Fruit fly (Drosophila melanogaster) whole organism, wandering third instar larva: ENCODE results near the gene Samuel.

Experiments
- Abd-B ChIP-seq: fragments of >200 bp; optimal IDR thresholded peaks from 2 replicates; lab custom pipeline; 2017; ENCODE audit warnings: missing biosample characterization, missing genetic modification characterization
- CG32264 ChIP-seq: fragments of 200-800 bp; sonication (Bioruptor generic); optimal IDR thresholded peaks from 2 replicates; lab custom pipeline; 2016; ENCODE audit warnings: missing biosample characterization, missing genetic modification characterization
- CG9705 ChIP-seq: fragments of 200-800 bp; sonication (Bioruptor generic); optimal IDR thresholded peaks from 2 replicates; lab custom pipeline; 2018; ENCODE audit warnings: missing biosample characterization, mild to moderate bottlenecking, missing genetic modification characterization
- CrebA ChIP-seq: fragments of 200-800 bp; sonication (Bioruptor generic); optimal IDR thresholded peaks from 2 replicates; lab custom pipeline; 2016; ENCODE audit warnings: missing biosample characterization, mild to moderate bottlenecking, missing genetic modification characterization, borderline replicate concordance
- Dfd ChIP-seq: fragments of >200 bp; optimal IDR thresholded peaks from 2 replicates; lab custom pipeline; 2017; ENCODE audit warnings: missing biosample characterization, missing genetic modification characterization
- Dif ChIP-seq: fragments of 200-275, 200-300 bp; sonication (Bioruptor generic); optimal IDR thresholded peaks from 2 replicates; lab custom pipeline; 2018; ENCODE audit warnings: missing biosample characterization, missing genetic modification characterization; ENCODE audit not compliant: partially characterized antibody
- GATAd ChIP-seq: sonication (Bioruptor generic); optimal IDR thresholded peaks from 2 replicates; lab custom pipeline; 2016; ENCODE audit warnings: missing biosample characterization, missing genetic modification characterization
- HLH106 ChIP-seq: fragments of 200-800 bp; optimal IDR thresholded peaks from 3 replicates; lab custom pipeline; 2019; ENCODE audit warnings: missing biosample characterization, mild to moderate bottlenecking, missing genetic modification characterization, moderate library complexity
- Hnf4 ChIP-seq: fragments of 200-800 bp; sonication (Bioruptor generic); optimal IDR thresholded peaks from 2 replicates; lab custom pipeline; 2016; ENCODE audit warnings: missing biosample characterization, mild to moderate bottlenecking, missing genetic modification characterization
- Hr78 ChIP-seq: fragments of >200 bp; optimal IDR thresholded peaks from 2 replicates; lab custom pipeline; 2017; ENCODE audit warnings: missing biosample characterization, missing genetic modification characterization
- Hr83 ChIP-seq: fragments of 200-300 bp; sonication (Bioruptor generic); optimal IDR thresholded peaks from 2 replicates; lab custom pipeline; 2016; ENCODE audit warnings: missing biosample characterization, mild to moderate bottlenecking, missing genetic modification characterization, moderate library complexity; ENCODE audit not compliant: poor library complexity, severe bottlenecking
- Jra ChIP-seq: sonication (Bioruptor generic); optimal IDR thresholded peaks from 2 replicates; lab custom pipeline; 2016; ENCODE audit warnings: missing biosample characterization, missing genetic modification characterization
- Mio ChIP-seq: sonication (Bioruptor generic); optimal IDR thresholded peaks from 2 replicates; lab custom pipeline; 2016; ENCODE audit warnings: missing biosample characterization, missing genetic modification characterization
- Myc ChIP-seq: fragments of >200 bp; optimal IDR thresholded peaks from 2 replicates; lab custom pipeline; 2017
- N ChIP-seq: fragments of >200 bp; optimal IDR thresholded peaks from 2 replicates; lab custom pipeline; 2018; ENCODE audit warnings: missing biosample characterization, missing external identifiers, missing genetic modification characterization
- OdsH ChIP-seq: fragments of 200-800 bp; sonication (Bioruptor generic); optimal IDR thresholded peaks from 2 replicates; lab custom pipeline; 2016; ENCODE audit warnings: missing biosample characterization, mild to moderate bottlenecking, missing genetic modification characterization
- Rel ChIP-seq, 2 experiments: fragments of 200-800 bp; sonication (Bioruptor generic) in 1 of 2; optimal IDR thresholded peaks; 2 replicates in 1 of 2; 3 replicates in 1 of 2; lab custom pipeline; 2016 to 2019; ENCODE audit warnings: mild to moderate bottlenecking in 2 of 2, missing biosample characterization in 2 of 2, missing genetic modification characterization in 2 of 2, moderate library complexity in 1 of 2
- Sp1 ChIP-seq: fragments of 200-800 bp; sonication (Bioruptor generic); optimal IDR thresholded peaks from 3 replicates; lab custom pipeline; 2019; ENCODE audit warnings: missing biosample characterization, mild to moderate bottlenecking, missing genetic modification characterization, moderate library complexity
- Vsx2 ChIP-seq: fragments of 200-300, 225-300 bp; sonication (Bioruptor generic); optimal IDR thresholded peaks from 2 replicates; lab custom pipeline; 2018; ENCODE audit warnings: missing biosample characterization, missing genetic modification characterization; ENCODE audit not compliant: partially characterized antibody
- br ChIP-seq: fragments of 200-800 bp; sonication (Bioruptor generic); optimal IDR thresholded peaks from 2 replicates; lab custom pipeline; 2016; ENCODE audit warnings: missing biosample characterization, missing genetic modification characterization
- brk ChIP-seq: fragments of 200-800 bp; sonication (Bioruptor generic); optimal IDR thresholded peaks from 2 replicates; lab custom pipeline; 2016; ENCODE audit warnings: missing biosample characterization, mild to moderate bottlenecking, missing genetic modification characterization
- dl ChIP-seq, 2 experiments: fragments of 175-275, 200-275 bp in 1 of 2; fragments of 200-275 bp in 1 of 2; sonication (Bioruptor generic); optimal IDR thresholded peaks; lab custom pipeline; 2018; ENCODE audit warnings: mild to moderate bottlenecking in 2 of 2, missing biosample characterization in 2 of 2, missing genetic modification characterization in 2 of 2, moderate library complexity in 2 of 2; ENCODE audit not compliant: partially characterized antibody in 2 of 2, insufficient read depth in 1 of 2
- dmrt93B ChIP-seq: fragments of 200-800 bp; sonication (Bioruptor generic); optimal IDR thresholded peaks from 2 replicates; lab custom pipeline; 2018; ENCODE audit warnings: missing biosample characterization, mild to moderate bottlenecking, missing genetic modification characterization
- dsf ChIP-seq: sonication (Bioruptor generic); optimal IDR thresholded peaks from 2 replicates; lab custom pipeline; 2016; ENCODE audit warnings: missing biosample characterization, missing genetic modification characterization, borderline replicate concordance
- ey ChIP-seq: fragments of 200-800 bp; sonication (Bioruptor generic); optimal IDR thresholded peaks from 2 replicates; lab custom pipeline; 2016; ENCODE audit warnings: missing biosample characterization, missing genetic modification characterization
- foxo ChIP-seq, 2 experiments: fragments of 200-800 bp; sonication (Bioruptor generic); optimal IDR thresholded peaks; 2 replicates in 1 of 2; 3 replicates in 1 of 2; lab custom pipeline; 2016 to 2017; ENCODE audit warnings: missing biosample characterization in 2 of 2, missing genetic modification characterization in 2 of 2
- fru ChIP-seq: fragments of 200-800 bp; sonication (Bioruptor generic); optimal IDR thresholded peaks from 3 replicates; lab custom pipeline; 2016; ENCODE audit warnings: missing biosample characterization, mild to moderate bottlenecking, missing genetic modification characterization
- h ChIP-seq: fragments of 200-800 bp; sonication (Bioruptor generic); optimal IDR thresholded peaks from 3 replicates; lab custom pipeline; 2016; ENCODE audit warnings: missing biosample characterization, mild to moderate bottlenecking, missing genetic modification characterization
- jim ChIP-seq: fragments of 175-275, 200-325 bp; sonication (Bioruptor generic); optimal IDR thresholded peaks from 2 replicates; lab custom pipeline; 2016; ENCODE audit warnings: missing biosample characterization, mild to moderate bottlenecking, missing genetic modification characterization
- lola ChIP-seq: fragments of >200 bp; optimal IDR thresholded peaks from 2 replicates; lab custom pipeline; 2017; ENCODE audit warnings: missing biosample characterization, missing genetic modification characterization
- pan ChIP-seq: fragments of >200 bp; optimal IDR thresholded peaks from 2 replicates; lab custom pipeline; 2017
- psq ChIP-seq: fragments of 200-800 bp; sonication (Bioruptor generic); optimal IDR thresholded peaks from 3 replicates; lab custom pipeline; 2017; ENCODE audit warnings: missing biosample characterization, mild to moderate bottlenecking, missing genetic modification characterization, moderate library complexity
- rgr ChIP-seq: fragments of 200-800 bp; sonication (Bioruptor generic); optimal IDR thresholded peaks from 3 replicates; lab custom pipeline; 2016; ENCODE audit warnings: missing biosample characterization, mild to moderate bottlenecking, missing genetic modification characterization
- sage ChIP-seq: fragments of 200-800 bp; sonication (Bioruptor generic); optimal IDR thresholded peaks from 2 replicates; lab custom pipeline; 2016; ENCODE audit warnings: missing biosample characterization, mild to moderate bottlenecking, missing genetic modification characterization
- sv ChIP-seq: fragments of 200-800 bp; sonication (Bioruptor generic); optimal IDR thresholded peaks from 3 replicates; lab custom pipeline; 2016; ENCODE audit warnings: missing biosample characterization, missing genetic modification characterization
- tai ChIP-seq: sonication (Bioruptor generic); optimal IDR thresholded peaks from 2 replicates; lab custom pipeline; 2016; ENCODE audit warnings: missing biosample characterization, missing genetic modification characterization
- usp ChIP-seq: fragments of >200 bp; optimal IDR thresholded peaks from 2 replicates; lab custom pipeline; 2017; ENCODE audit warnings: missing biosample characterization, missing genetic modification characterization
- woc ChIP-seq: sonication (Bioruptor generic); optimal IDR thresholded peaks from 2 replicates; lab custom pipeline; 2016; ENCODE audit warnings: missing biosample characterization, mild to moderate bottlenecking, missing genetic modification characterization

The Samuel gene

dm6 chr2L:11052493-11052788 is 14.4 kb downstream of the Samuel start:
- TF ChIP-seq Sp1 (GFP tag; lab: Kevin White, UChicago) (peak; percentile 61), tai (GFP tag; lab: Kevin White, UChicago) (no peak), Vsx2 (GFP tag; lab: Kevin White, UChicago) (no peak), dsf (GFP tag; lab: Kevin White, UChicago) (no peak), sage (peak; percentile 36), HLH106 (tag; lab: Kevin White, UChicago) (peak; percentile 74), CrebA (GFP tag; lab: Kevin White, UChicago) (no peak), dmrt93B (GFP tag; lab: Kevin White, UChicago) (peak; percentile 30), CG9705 (GFP tag; lab: Kevin White, UChicago) (no peak), pan (lab: Kevin White, UChicago) (no peak), Rel (GFP tag; optimal IDR thresholded peaks at IDR 0.05; lab: Kevin White, UChicago) (no peak), Rel (tag; optimal IDR thresholded peaks at IDR 0.05; lab: Kevin White, UChicago) (no peak), fru (peak; percentile 84), psq (GFP tag; lab: Kevin White, UChicago) (no peak), br (GFP tag; lab: Kevin White, UChicago) (no peak), rgr (GFP tag; lab: Kevin White, UChicago) (peak; percentile 36), Hnf4 (peak; percentile 6), foxo (GFP tag; optimal IDR thresholded peaks at IDR 0.05; lab: Kevin White, UChicago) (peak in 1 of 2 experiments; percentile 24), OdsH (GFP tag; lab: Kevin White, UChicago) (no peak), Hr78 (no peak), Dfd (no peak), Jra (no peak), jim (GFP tag; lab: Kevin White, UChicago) (no peak)

- TF ChIP-seq Abd-B (no peak), Mio (GFP tag; lab: Kevin White, UChicago) (no peak), woc (GFP tag; lab: Kevin White, UChicago) (peak; percentile 25), sage (no peak), h (peak; percentile 44), CG9705 (GFP tag; lab: Kevin White, UChicago) (no peak), dmrt93B (GFP tag; lab: Kevin White, UChicago) (no peak), brk (GFP tag; lab: Kevin White, UChicago) (no peak), ey (GFP tag; lab: Kevin White, UChicago) (peak; percentile 43), tai (GFP tag; lab: Kevin White, UChicago) (no peak), dsf (GFP tag; lab: Kevin White, UChicago) (no peak), OdsH (GFP tag; lab: Kevin White, UChicago) (no peak), Jra (no peak), jim (GFP tag; lab: Kevin White, UChicago) (no peak), Vsx2 (GFP tag; lab: Kevin White, UChicago) (no peak), foxo (GFP tag; optimal IDR thresholded peaks at IDR 0.05; lab: Kevin White, UChicago) (peak in 1 of 2 experiments; percentile 18), pan (lab: Kevin White, UChicago) (no peak), Myc (lab: Kevin White, UChicago) (no peak), usp (GFP tag; lab: Kevin White, UChicago) (no peak), N (GFP tag; lab: Kevin White, UChicago) (no peak), Dfd (no peak), psq (GFP tag; lab: Kevin White, UChicago) (no peak), CG32264 (GFP tag; lab: Kevin White, UChicago) (no peak), HLH106 (tag; lab: Kevin White, UChicago) (peak; percentile 18), rgr (GFP tag; lab: Kevin White, UChicago) (peak; percentile 21), CrebA (GFP tag; lab: Kevin White, UChicago) (no peak), br (GFP tag; lab: Kevin White, UChicago) (no peak), Dif (GFP tag; lab: Kevin White, UChicago) (no peak), GATAd (GFP tag; lab: Kevin White, UChicago) (no peak), fru (peak; percentile 74), Hr78 (no peak), sv (GFP tag; lab: Kevin White, UChicago) (no peak), Rel (GFP tag; optimal IDR thresholded peaks at IDR 0.05; lab: Kevin White, UChicago) (no peak), Rel (tag; optimal IDR thresholded peaks at IDR 0.05; lab: Kevin White, UChicago) (no peak), Hr83 (GFP tag; lab: Kevin White, UChicago) (no peak), dl (GFP tag; optimal IDR thresholded peaks at IDR 0.05; lab: Kevin White, UChicago; ENCODE audit: insufficient read depth in 1 of 2, partially characterized antibody in 2 of 2) (no peak), lola (GFP tag; lab: Kevin White, UChicago) (no peak), Hnf4 (no peak), Sp1 (GFP tag; lab: Kevin White, UChicago) (no peak)
Observed at dm6 chr2L:11051644-11052492, 14.9 kb downstream of the Samuel start.
